Worm (Caenorhabditis elegans): ENCODE results near the gene spt-4.

The spt-4 gene

ce11 chrIII:62383-62873, 7.1 kb downstream of the spt-4 start (continued):
- TF ChIP-seq lin-13 (GFP tag; optimal IDR thresholded peaks at IDR 0.05): peak; percentile 63
- no peak for TF ChIP-seq nhr-77 (tag; optimal IDR thresholded peaks at IDR 0.05)
- TF ChIP-seq zag-1 (tag; optimal IDR thresholded peaks at IDR 0.05): peak; percentile 72
- no peak for TF ChIP-seq lin-39 (tag; optimal IDR thresholded peaks at IDR 0.05)
- no peak for TF ChIP-seq nhr-21 (tag; optimal IDR thresholded peaks at IDR 0.05)

- no peak for TF ChIP-seq nhr-77 (tag; optimal IDR thresholded peaks at IDR 0.05)
- TF ChIP-seq R02D3.7 (tag; optimal IDR thresholded peaks at IDR 0.05): no peak
- TF ChIP-seq ceh-16 (tag; optimal IDR thresholded peaks at IDR 0.05): no peak
- no peak for TF ChIP-seq egl-27 (tag; optimal IDR thresholded peaks at IDR 0.05)
- no peak for TF ChIP-seq snpc-4 (tag; optimal IDR thresholded peaks at IDR 0.05)
- no peak for TF ChIP-seq ztf-4 (tag; optimal IDR thresholded peaks at IDR 0.05)
- TF ChIP-seq lin-39 (tag; optimal IDR thresholded peaks at IDR 0.05): no peak
- TF ChIP-seq C34F6.9 (tag; optimal IDR thresholded peaks at IDR 0.05): no peak
- TF ChIP-seq unc-62 (GFP tag; optimal IDR thresholded peaks at IDR 0.05): no peak
- TF ChIP-seq sma-3 (GFP tag; optimal IDR thresholded peaks at IDR 0.05): no peak
- TF ChIP-seq ztf-1 (GFP tag; conservative IDR thresholded peaks at IDR 0.05): no peak
- no peak for TF ChIP-seq F13H6.1 (tag; optimal IDR thresholded peaks at IDR 0.05)
- TF ChIP-seq mdl-1 (tag; optimal IDR thresholded peaks at IDR 0.05): no peak
- no peak for TF ChIP-seq nhr-237 (tag; optimal IDR thresholded peaks at IDR 0.05)
Measured at ce11 chrIII:61045-61444, 8.5 kb downstream of the spt-4 start, which contains the start of gene btb-5. TSS of gene btb-5 (minus strand) at chrIII:61145.

ce11 chrIII:53696-54095, 15.9 kb downstream of the spt-4 start:
- TF ChIP-seq sem-4 (tag; optimal IDR thresholded peaks at IDR 0.05) (no peak), nhr-6 (tag; optimal IDR thresholded peaks at IDR 0.05) (no peak), lin-39 (tag; optimal IDR thresholded peaks at IDR 0.05) (no peak), crh-2 (tag; optimal IDR thresholded peaks at IDR 0.05) (no peak), mbf-1 (tag; optimal IDR thresholded peaks at IDR 0.05) (no peak), nhr-129 (tag; optimal IDR thresholded peaks at IDR 0.05) (no peak), mdl-1 (tag; optimal IDR thresholded peaks at IDR 0.05) (no peak), lin-11 (tag; optimal IDR thresholded peaks at IDR 0.05) (no peak), sma-3 (GFP tag; optimal IDR thresholded peaks at IDR 0.05) (no peak), F13H6.1 (tag; optimal IDR thresholded peaks at IDR 0.05) (no peak), elt-3 (tag; optimal IDR thresholded peaks at IDR 0.05) (no peak), alr-1 (tag; optimal IDR thresholded peaks at IDR 0.05) (no peak), blmp-1 (tag; optimal IDR thresholded peaks at IDR 0.05; ENCODE audit: insufficient read depth) (no peak), egl-27 (tag; optimal IDR thresholded peaks at IDR 0.05) (no peak), nhr-237 (tag; optimal IDR thresholded peaks at IDR 0.05) (no peak), ceh-82 (tag; optimal IDR thresholded peaks at IDR 0.05) (no peak), mab-5 (tag; optimal IDR thresholded peaks at IDR 0.05) (no peak)

- TF ChIP-seq mbf-1 (tag; optimal IDR thresholded peaks at IDR 0.05): no peak
- no peak for TF ChIP-seq sma-9 (GFP tag; optimal IDR thresholded peaks at IDR 0.05)
- no peak for TF ChIP-seq sma-9 (tag; optimal IDR thresholded peaks at IDR 0.05)
- TF ChIP-seq lin-11 (tag; optimal IDR thresholded peaks at IDR 0.05): no peak
- TF ChIP-seq nhr-10 (tag; optimal IDR thresholded peaks at IDR 0.05): no peak
- TF ChIP-seq mab-5 (tag; optimal IDR thresholded peaks at IDR 0.05): no peak
- no peak for TF ChIP-seq ama-1 (optimal IDR thresholded peaks at IDR 0.05)
- no peak for TF ChIP-seq unc-55 (GFP tag; optimal IDR thresholded peaks at IDR 0.05)
- no peak for TF ChIP-seq lsy-2 (tag; optimal IDR thresholded peaks at IDR 0.05)
- TF ChIP-seq ztf-4 (tag; optimal IDR thresholded peaks at IDR 0.05): no peak
- TF ChIP-seq mdl-1 (tag; optimal IDR thresholded peaks at IDR 0.05): no peak
- no peak for TF ChIP-seq elt-3 (tag; optimal IDR thresholded peaks at IDR 0.05)
- TF ChIP-seq aly-2 (tag; optimal IDR thresholded peaks at IDR 0.05): no peak
- no peak for TF ChIP-seq peb-1 (tag; optimal IDR thresholded peaks at IDR 0.05)
- TF ChIP-seq lin-13 (GFP tag; optimal IDR thresholded peaks at IDR 0.05): no peak
- TF ChIP-seq nhr-129 (tag; optimal IDR thresholded peaks at IDR 0.05): no peak
- TF ChIP-seq nhr-237 (tag; optimal IDR thresholded peaks at IDR 0.05): no peak
- no peak for TF ChIP-seq nhr-11 (tag; optimal IDR thresholded peaks at IDR 0.05)
- TF ChIP-seq nhr-6 (tag; optimal IDR thresholded peaks at IDR 0.05): no peak
- TF ChIP-seq dmd-4 (tag; optimal IDR thresholded peaks at IDR 0.05): no peak
- no peak for TF ChIP-seq lin-39 (tag; optimal IDR thresholded peaks at IDR 0.05)
Measured at ce11 chrIII:51622-52021, 17.9 kb downstream of the spt-4 start.
